Worm (Caenorhabditis elegans) whole organism, young adult: ENCODE results near the gene scl-8.

Source experiments
- B0019.2 ChIP-seq: fragments of 200-800 bp; sonication (Bioruptor generic); conservative IDR thresholded peaks from 2 replicates; pipeline ENCODE4 v1.3.6; 2022; ENCODE audit warnings: missing genetic modification reagents, missing genetic modification characterization, missing compliant biosample characterization
- B0336.3 ChIP-seq: fragments of 200-800 bp; sonication (Bioruptor generic); IDR thresholded peaks from 2 replicates; pipeline ENCODE4 v1.3.6; 2022; ENCODE audit warnings: missing genetic modification characterization, missing compliant biosample characterization
- D2030.7 ChIP-seq: fragments of 200-800 bp; sonication (Bioruptor generic); IDR thresholded peaks from 2 replicates; pipeline ENCODE4 v1.3.6; 2022; ENCODE audit warnings: missing genetic modification reagents, missing genetic modification characterization, missing compliant biosample characterization
- F33H1.4 ChIP-seq: fragments of 200-800 bp; sonication (Bioruptor generic); IDR thresholded peaks from 2 replicates; pipeline ENCODE4 v1.3.6; 2022; ENCODE audit warnings: missing genetic modification reagents, missing genetic modification characterization, missing compliant biosample characterization
- F55B11.4 ChIP-seq: sonication (generic microtip); optimal IDR thresholded peaks from 2 replicates; lab custom pipeline; 2016; ENCODE audit warnings: missing compliant biosample characterization, missing genetic modification characterization, borderline replicate concordance; ENCODE audit not compliant: insufficient read depth
- Y53F4B.3 ChIP-seq: fragments of 200-800 bp; sonication (Bioruptor generic); IDR thresholded peaks from 2 replicates; pipeline ENCODE4 v1.3.6; 2022; ENCODE audit warnings: missing genetic modification reagents, missing genetic modification characterization, missing compliant biosample characterization
- ama-1 ChIP-seq, 3 experiments: fragments of 150-350 bp in 1 of 3; sonication (generic microtip) in 2 of 3; optimal IDR thresholded peaks; 2 replicates each; lab custom pipeline; 2014 to 2018; ENCODE audit warnings: missing biosample characterization in 2 of 3, missing genetic modification characterization in 2 of 3, missing genetic modification reagents in 2 of 3
- athp-1 ChIP-seq: sonication (generic microtip); optimal IDR thresholded peaks from 2 replicates; lab custom pipeline; 2017; ENCODE audit warnings: mild to moderate bottlenecking, missing genetic modification characterization, missing compliant biosample characterization
- attf-5 ChIP-seq: fragments of 200-800 bp; sonication (Bioruptor generic); optimal IDR thresholded peaks from 2 replicates; lab custom pipeline; 2018; ENCODE audit warnings: mild to moderate bottlenecking, missing genetic modification characterization, missing compliant biosample characterization
- bed-1 ChIP-seq: fragments of 200-800 bp; sonication (Bioruptor generic); IDR thresholded peaks from 2 replicates; pipeline ENCODE4 v1.3.6; 2022; ENCODE audit warnings: missing genetic modification reagents, missing genetic modification characterization, missing compliant biosample characterization
- cebp-1 ChIP-seq, 2 experiments: fragments of 200-800 bp in 1 of 2; sonication (Bioruptor generic) in 1 of 2; sonication (generic microtip) in 1 of 2; IDR thresholded peaks in 1 of 2; optimal IDR thresholded peaks in 1 of 2; 2 replicates each; pipeline versions ENCODE4 v1.3.6 to Lab custom; 2017 to 2022; ENCODE audit warnings: missing compliant biosample characterization in 2 of 2, missing genetic modification characterization in 2 of 2, mild to moderate bottlenecking in 1 of 2, missing genetic modification reagents in 1 of 2, moderate library complexity in 1 of 2
- ceh-100 ChIP-seq: fragments of 200-800 bp; sonication (Bioruptor generic); IDR thresholded peaks from 2 replicates; pipeline ENCODE4 v1.3.6; 2022; ENCODE audit warnings: missing genetic modification reagents, missing genetic modification characterization, missing compliant biosample characterization
- ceh-91 ChIP-seq: fragments of 200-800 bp; sonication (Bioruptor generic); IDR thresholded peaks from 2 replicates; pipeline ENCODE4 v1.3.6; 2022; ENCODE audit warnings: missing genetic modification reagents, missing genetic modification characterization, missing compliant biosample characterization
- dox-1 ChIP-seq: fragments of 200-800 bp; sonication (Bioruptor generic); IDR thresholded peaks from 2 replicates; pipeline ENCODE4 v1.3.6; 2022; ENCODE audit warnings: missing genetic modification reagents, missing genetic modification characterization, missing compliant biosample characterization
- dpl-1 ChIP-seq: fragments of 150-350 bp; optimal IDR thresholded peaks from 2 replicates; lab custom pipeline; 2014; ENCODE audit warnings: missing biosample characterization, missing genetic modification reagents, missing genetic modification characterization
- efl-1 ChIP-seq: fragments of 150-350 bp; optimal IDR thresholded peaks from 2 replicates; lab custom pipeline; 2014; ENCODE audit warnings: missing biosample characterization, missing genetic modification reagents, missing genetic modification characterization
- ekl-4 ChIP-seq: fragments of 200-800 bp; sonication (Bioruptor generic); IDR thresholded peaks from 2 replicates; pipeline ENCODE4 v1.3.6; 2022; ENCODE audit warnings: missing genetic modification reagents, missing genetic modification characterization, missing compliant biosample characterization
- ets-4 ChIP-seq: fragments of 200-800 bp; sonication (Bioruptor generic); optimal IDR thresholded peaks from 2 replicates; lab custom pipeline; 2018; ENCODE audit warnings: mild to moderate bottlenecking, missing genetic modification characterization, missing compliant biosample characterization
- gei-17 ChIP-seq: fragments of 200-800 bp; sonication (Bioruptor generic); optimal IDR thresholded peaks from 2 replicates; lab custom pipeline; 2018; ENCODE audit warnings: mild to moderate bottlenecking, missing genetic modification characterization, missing compliant biosample characterization
- hmg-1.2 ChIP-seq: fragments of 200-800 bp; sonication (Bioruptor generic); IDR thresholded peaks from 2 replicates; pipeline ENCODE4 v1.3.6; 2022; ENCODE audit warnings: missing genetic modification reagents, missing genetic modification characterization, missing compliant biosample characterization
- hrde-1 ChIP-seq: sonication (generic microtip); optimal IDR thresholded peaks from 2 replicates; lab custom pipeline; 2016; ENCODE audit warnings: missing genetic modification characterization, mild to moderate bottlenecking, missing compliant biosample characterization, moderate library complexity, missing genotype, missing genetic modification reagents, borderline replicate concordance
- hsf-1 ChIP-seq: fragments of 200-800 bp; sonication (Bioruptor generic); IDR thresholded peaks from 2 replicates; pipeline ENCODE4 v1.3.6; 2022; ENCODE audit warnings: missing genetic modification reagents, missing genetic modification characterization, missing compliant biosample characterization
- let-526 ChIP-seq: fragments of 200-800 bp; sonication (Bioruptor generic); IDR thresholded peaks from 2 replicates; pipeline ENCODE4 v1.3.6; 2022; ENCODE audit warnings: missing genetic modification reagents, missing genetic modification characterization, missing compliant biosample characterization
- lin-35 ChIP-seq, 3 experiments: fragments of 150-350 bp in 2 of 3; sonication (generic microtip) in 1 of 3; optimal IDR thresholded peaks; 2 replicates each; lab custom pipeline; 2014 to 2018; ENCODE audit warnings: missing biosample characterization in 3 of 3, missing genetic modification characterization in 3 of 3, missing genetic modification reagents in 3 of 3
- lin-54 ChIP-seq: fragments of 200-800 bp; sonication (Bioruptor generic); optimal IDR thresholded peaks from 2 replicates; lab custom pipeline; 2018; ENCODE audit warnings: mild to moderate bottlenecking, missing genetic modification characterization, missing compliant biosample characterization
- lir-1 ChIP-seq: fragments of 200-800 bp; sonication (Bioruptor generic); conservative IDR thresholded peaks from 2 replicates; pipeline ENCODE4 v1.3.6; 2022; ENCODE audit warnings: missing genetic modification reagents, missing genetic modification characterization, missing compliant biosample characterization
- madf-10 ChIP-seq: sonication (generic microtip); optimal IDR thresholded peaks from 2 replicates; lab custom pipeline; 2016; ENCODE audit warnings: mild to moderate bottlenecking, missing genetic modification characterization, missing compliant biosample characterization
- madf-3 ChIP-seq: fragments of 200-800 bp; sonication (Bioruptor generic); IDR thresholded peaks from 2 replicates; pipeline ENCODE4 v1.3.6; 2022; ENCODE audit warnings: missing genetic modification reagents, missing genetic modification characterization, missing compliant biosample characterization
- madf-6 ChIP-seq: fragments of 200-800 bp; sonication (Bioruptor generic); IDR thresholded peaks from 2 replicates; pipeline ENCODE4 v1.3.6; 2022; ENCODE audit warnings: missing genetic modification reagents, missing genetic modification characterization, missing compliant biosample characterization
- pha-4 ChIP-seq: fragments of 150-350 bp; sonication (generic microtip); optimal IDR thresholded peaks from 2 replicates; lab custom pipeline; 2014; ENCODE audit warnings: missing biosample characterization, missing genetic modification reagents, missing genetic modification characterization
- repo-1 ChIP-seq: sonication (generic microtip); optimal IDR thresholded peaks from 2 replicates; lab custom pipeline; 2017; ENCODE audit warnings: mild to moderate bottlenecking, missing genetic modification characterization, missing compliant biosample characterization
- rpc-1 ChIP-seq, 2 experiments: fragments of 150-350 bp in 1 of 2; sonication (generic microtip) in 1 of 2; optimal IDR thresholded peaks; 2 replicates each; lab custom pipeline; 2014 to 2018; ENCODE audit warnings: missing biosample characterization in 1 of 2, missing genetic modification characterization in 1 of 2, missing genetic modification reagents in 1 of 2, missing genotype in 1 of 2
- snpc-1.3 ChIP-seq: sonication (generic microtip); optimal IDR thresholded peaks from 2 replicates; lab custom pipeline; 2017; ENCODE audit warnings: missing genetic modification characterization, mild to moderate bottlenecking, missing compliant biosample characterization, antibody characterized with exemption, moderate library complexity, missing genotype, missing genetic modification reagents; ENCODE audit not compliant: insufficient read depth
- snpc-3.4 ChIP-seq: sonication (generic microtip); optimal IDR thresholded peaks from 2 replicates; lab custom pipeline; 2017; ENCODE audit warnings: missing genetic modification characterization, mild to moderate bottlenecking, missing compliant biosample characterization, antibody characterized with exemption, moderate library complexity, missing genotype, missing genetic modification reagents
- snpc-4 ChIP-seq, 5 experiments: fragments of 150-350 bp in 1 of 5; sonication (generic microtip) in 4 of 5; optimal IDR thresholded peaks; 2 replicates each; lab custom pipeline; 2014 to 2018; ENCODE audit warnings: missing genetic modification characterization in 5 of 5, missing biosample characterization in 3 of 5, antibody characterized with exemption in 2 of 5, mild to moderate bottlenecking in 2 of 5, missing compliant biosample characterization in 2 of 5, missing genotype in 2 of 5, moderate library complexity in 2 of 5, missing genetic modification reagents in 1 of 5
- tbp1 ChIP-seq: fragments of 200-800 bp; sonication (Bioruptor generic); optimal IDR thresholded peaks from 2 replicates; lab custom pipeline; 2018; ENCODE audit warnings: mild to moderate bottlenecking, missing genetic modification characterization, missing compliant biosample characterization
- unc-130 ChIP-seq: sonication (generic microtip); optimal IDR thresholded peaks from 2 replicates; lab custom pipeline; 2016; ENCODE audit warnings: missing genetic modification reagents, missing genetic modification characterization, missing compliant biosample characterization
- ztf-18 ChIP-seq: sonication (generic microtip); optimal IDR thresholded peaks from 2 replicates; lab custom pipeline; 2016; ENCODE audit warnings: missing genotype, mild to moderate bottlenecking, missing genetic modification characterization, missing compliant biosample characterization
- ztf-22 ChIP-seq: fragments of 200-800 bp; sonication (Bioruptor generic); optimal IDR thresholded peaks from 2 replicates; lab custom pipeline; 2018; ENCODE audit warnings: mild to moderate bottlenecking, missing genetic modification characterization, moderate library complexity, missing compliant biosample characterization
- ztf-25 ChIP-seq: fragments of 200-800 bp; sonication (Bioruptor generic); IDR thresholded peaks from 2 replicates; pipeline ENCODE4 v1.3.6; 2022; ENCODE audit warnings: missing genetic modification reagents, missing genetic modification characterization, missing compliant biosample characterization
- ztf-6 ChIP-seq: fragments of 200-800 bp; sonication (Bioruptor generic); IDR thresholded peaks from 2 replicates; pipeline ENCODE4 v1.3.6; 2022; ENCODE audit warnings: missing genetic modification reagents, missing genetic modification characterization, missing compliant biosample characterization

scl-8 gene

DNA sequence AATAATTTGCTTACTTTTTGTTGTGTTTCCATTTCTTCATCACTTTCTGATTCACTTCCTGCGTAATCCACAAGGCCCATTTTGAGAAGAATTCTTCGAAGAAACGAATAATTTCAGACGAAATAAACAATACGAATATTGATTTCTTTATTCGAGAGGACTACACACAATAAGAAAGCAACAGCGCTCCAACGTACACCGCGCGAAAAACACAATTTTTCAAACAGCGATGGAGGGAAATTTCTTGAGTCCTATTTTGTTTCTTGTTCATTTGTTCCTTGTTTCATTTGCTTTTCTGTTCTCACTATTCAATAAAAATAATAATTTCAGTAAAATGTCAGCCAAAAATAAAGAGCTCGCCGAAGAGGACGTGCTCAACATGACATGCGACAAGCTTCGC, 22.1 kb downstream of the scl-8 start, which contains the start of the genes prcc-1 and C39E9.12 (continued):
- TF ChIP-seq tbp1 (GFP tag; lab: Kevin White, UChicago) (peak; percentile 47), unc-130 (peak; percentile 69), madf-6 (GFP tag; lab: Robert Waterston, UW) (peak; percentile 95), dpl-1 (peak; percentile 91), B0019.2 (GFP tag; lab: Robert Waterston, UW) (peak; percentile 69), lin-54 (GFP tag; lab: Kevin White, UChicago) (peak; percentile 82), efl-1 (GFP tag; lab: Kevin White, UChicago) (peak; percentile 98)

- TF ChIP-seq efl-1 (GFP tag; lab: Kevin White, UChicago), result peak; percentile 49
- 0 out of 2 replicates have a peak, but pooled peaks have one; percentile 36 for TF ChIP-seq ceh-100
- TF ChIP-seq hrde-1, result no peak
- TF ChIP-seq F55B11.4 (tag; lab: Kevin White, UChicago), result no peak
- TF ChIP-seq F33H1.4 (GFP tag; lab: Robert Waterston, UW), result peak; percentile 8; the same call in 1 of the 2 replicates
- no peak for TF ChIP-seq Y53F4B.3
- no peak for TF ChIP-seq gei-17 (GFP tag; lab: Kevin White, UChicago)
- 0 out of 2 replicates have a peak, but pooled peaks have one; percentile 22 for TF ChIP-seq hsf-1
- TF ChIP-seq ztf-18 (tag; lab: Kevin White, UChicago), result no peak
- no peak for TF ChIP-seq lin-35 (GFP tag; optimal IDR thresholded peaks at IDR 0.05; lab: Kevin White, UChicago)
- no peak for TF ChIP-seq ets-4 (GFP tag; lab: Kevin White, UChicago)
- peak; percentile 32 for TF ChIP-seq madf-6 (GFP tag; lab: Robert Waterston, UW)
- no peak for TF ChIP-seq ztf-22 (GFP tag; lab: Kevin White, UChicago)
- peak; percentile 49; the same call in 1 of the 2 replicates for TF ChIP-seq ekl-4 (GFP tag; lab: Robert Waterston, UW)
- TF ChIP-seq rpc-1 (optimal IDR thresholded peaks at IDR 0.05; lab: Kevin White, UChicago), result no peak
- TF ChIP-seq rpc-1 (tag; optimal IDR thresholded peaks at IDR 0.05; lab: Kevin White, UChicago), result no peak
- 0 out of 2 replicates have a peak, but pooled peaks have one; percentile 35 for TF ChIP-seq ztf-25
- no peak for TF ChIP-seq ztf-6 (GFP tag; lab: Robert Waterston, UW)
- no peak for TF ChIP-seq snpc-3.4
- TF ChIP-seq bed-1 (GFP tag; lab: Robert Waterston, UW), result no peak
Measured at ce11 chrIV:13095462-13095861, 23.9 kb downstream of the scl-8 start, which contains the start of gene rfc-3. Gene rfc-3 (plus strand): TSS chrIV:13095762.

DNA sequence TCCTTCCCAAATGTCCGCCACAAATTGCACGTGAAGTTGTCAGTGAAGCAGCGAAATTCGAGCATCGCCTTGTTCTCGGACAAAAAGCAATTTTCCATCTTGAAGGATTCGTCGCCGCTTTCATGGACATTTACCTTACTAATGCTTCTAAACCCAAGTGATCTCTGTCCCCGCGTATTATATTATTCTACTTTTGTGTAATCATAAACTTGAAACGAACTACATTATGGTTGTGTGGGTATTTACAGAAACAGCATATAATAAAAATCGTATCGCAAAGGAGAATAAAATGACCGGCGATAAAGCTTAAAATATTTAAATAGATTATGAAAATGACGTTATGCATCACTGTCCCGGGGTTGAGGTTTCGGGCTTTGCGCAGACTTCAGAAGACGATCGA, 25.2 kb downstream of the scl-8 start:
- peak; percentile 41 for TF ChIP-seq hmg-1.2 (GFP tag; lab: Robert Waterston, UW)
- TF ChIP-seq lin-54 (GFP tag; lab: Kevin White, UChicago), result peak; percentile 8
- TF ChIP-seq madf-3, result 0 out of 2 replicates have a peak, but pooled peaks have one; percentile 16
- TF ChIP-seq ekl-4 (GFP tag; lab: Robert Waterston, UW), result 0 out of 2 replicates have a peak, but pooled peaks have one; percentile 30
- TF ChIP-seq B0336.3 (GFP tag; lab: Robert Waterston, UW), result peak; percentile 63
- peak; percentile 66; the same call in 1 of the 2 replicates for TF ChIP-seq hsf-1
- peak; percentile 35 for TF ChIP-seq attf-5 (GFP tag; lab: Kevin White, UChicago)
- TF ChIP-seq snpc-4 (GFP tag; optimal IDR thresholded peaks at IDR 0.05; lab: Kevin White, UChicago), result no peak
- TF ChIP-seq snpc-4 (tag; optimal IDR thresholded peaks at IDR 0.05; lab: Kevin White, UChicago), result peak in 2 of 4 experiments; percentile 47 to 53
- no peak for TF ChIP-seq ama-1 (optimal IDR thresholded peaks at IDR 0.05; lab: Kevin White, UChicago)
- TF ChIP-seq ama-1 (GFP tag; optimal IDR thresholded peaks at IDR 0.05; lab: Kevin White, UChicago), result peak in 1 of 2 experiments; percentile 90
- TF ChIP-seq repo-1, result peak; percentile 34
- peak; percentile 34 for TF ChIP-seq snpc-3.4
- TF ChIP-seq dox-1 (GFP tag; lab: Robert Waterston, UW), result peak; percentile 52; the same call in 1 of the 2 replicates
- no peak for TF ChIP-seq lir-1 (GFP tag; lab: Robert Waterston, UW)
- TF ChIP-seq ceh-91, result 0 out of 2 replicates have a peak, but pooled peaks have one; percentile 8
- TF ChIP-seq let-526 (GFP tag; lab: Robert Waterston, UW), result no peak
- no peak for TF ChIP-seq madf-10
- TF ChIP-seq athp-1 (tag; lab: Kevin White, UChicago), result peak; percentile 48
- no peak for TF ChIP-seq cebp-1 (GFP tag; IDR thresholded peaks at IDR 0.05; lab: Robert Waterston, UW)
- TF ChIP-seq cebp-1 (tag; optimal IDR thresholded peaks at IDR 0.05; lab: Kevin White, UChicago), result peak; percentile 34
- TF ChIP-seq snpc-1.3, result peak; percentile 18
- peak; percentile 20; the same call in 1 of the 2 replicates for TF ChIP-seq D2030.7 (GFP tag; lab: Robert Waterston, UW)
- TF ChIP-seq rpc-1 (optimal IDR thresholded peaks at IDR 0.05; lab: Kevin White, UChicago), result no peak
- no peak for TF ChIP-seq rpc-1 (tag; optimal IDR thresholded peaks at IDR 0.05; lab: Kevin White, UChicago)
- no peak for TF ChIP-seq pha-4 (tag; lab: Kevin White, UChicago)
